Worm (Caenorhabditis elegans): ENCODE measurements around the gene hpo-34.

Gene hpo-34

DNA sequence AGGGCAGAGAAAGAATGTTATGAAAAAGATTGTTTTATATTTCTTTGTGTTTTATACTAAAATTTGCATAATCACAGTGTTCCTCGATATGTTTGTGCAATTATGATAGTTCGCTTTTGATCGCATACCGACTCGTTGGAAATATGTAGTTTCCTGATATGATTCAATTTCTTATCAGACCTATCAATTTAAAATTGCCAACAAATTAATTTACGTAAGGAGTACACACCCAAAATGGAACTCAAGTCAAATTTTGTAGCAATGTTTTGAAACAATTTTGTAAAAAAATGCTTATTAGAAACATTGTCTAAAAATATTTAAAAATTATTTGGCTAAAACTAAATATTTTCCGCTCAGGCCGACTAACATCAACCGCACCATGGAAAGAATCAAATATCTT lies 18.3 kb downstream of the hpo-34 start:
- no peak for TF ChIP-seq rcor-1 (GFP tag; IDR thresholded peaks at IDR 0.05)
- TF ChIP-seq unc-130 (GFP tag; optimal IDR thresholded peaks at IDR 0.05) = no peak
- TF ChIP-seq sptf-2 (GFP tag; optimal IDR thresholded peaks at IDR 0.05) = no peak
- no peak for TF ChIP-seq zfh-2 (GFP tag; conservative IDR thresholded peaks at IDR 0.05)
- TF ChIP-seq Y79H2A.3 (GFP tag; conservative IDR thresholded peaks at IDR 0.05) = no peak
- no peak for TF ChIP-seq F10E7.11 (tag; optimal IDR thresholded peaks at IDR 0.05)
- peak in 1 of 2 experiments; percentile 21 for TF ChIP-seq let-607 (tag; optimal IDR thresholded peaks at IDR 0.05)
- no peak for TF ChIP-seq B0261.1 (tag; optimal IDR thresholded peaks at IDR 0.05)
- peak; percentile 47 for TF ChIP-seq nhr-80 (tag; optimal IDR thresholded peaks at IDR 0.05)
- TF ChIP-seq him-1 (tag; optimal IDR thresholded peaks at IDR 0.05) = no peak
- TF ChIP-seq dox-1 (GFP tag; IDR thresholded peaks at IDR 0.05) = no peak

DNA sequence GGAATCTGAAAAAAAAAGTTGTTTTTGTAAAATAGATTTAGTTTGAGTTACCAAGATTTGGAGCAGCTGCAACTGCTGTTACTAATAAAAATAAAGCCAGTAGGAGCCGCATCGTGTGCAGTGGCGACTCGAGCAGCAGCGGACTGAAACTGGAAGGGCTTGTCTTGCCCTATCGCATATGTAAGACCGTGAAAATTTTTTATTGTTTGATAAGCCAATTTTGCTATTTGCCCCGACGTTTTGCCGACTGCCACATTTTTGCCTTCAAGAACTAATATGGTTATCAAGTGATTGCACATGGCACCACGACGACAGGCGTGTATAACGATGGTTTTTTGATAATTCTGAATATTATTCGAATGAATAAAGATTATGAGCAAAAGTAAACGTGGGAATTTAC lies 19.1 kb downstream of the hpo-34 start, which contains the start of gene T25C12.3:
Gene T25C12.3 (minus strand): TSS at position 262 of the 400 bp plus-strand sequence.
- TF ChIP-seq nhr-80 (tag; optimal IDR thresholded peaks at IDR 0.05) (peak; percentile 85), dox-1 (GFP tag; IDR thresholded peaks at IDR 0.05) (0 out of 2 replicates have a peak, but pooled peaks have one; percentile 28), Y79H2A.3 (GFP tag; conservative IDR thresholded peaks at IDR 0.05) (no peak)

DNA sequence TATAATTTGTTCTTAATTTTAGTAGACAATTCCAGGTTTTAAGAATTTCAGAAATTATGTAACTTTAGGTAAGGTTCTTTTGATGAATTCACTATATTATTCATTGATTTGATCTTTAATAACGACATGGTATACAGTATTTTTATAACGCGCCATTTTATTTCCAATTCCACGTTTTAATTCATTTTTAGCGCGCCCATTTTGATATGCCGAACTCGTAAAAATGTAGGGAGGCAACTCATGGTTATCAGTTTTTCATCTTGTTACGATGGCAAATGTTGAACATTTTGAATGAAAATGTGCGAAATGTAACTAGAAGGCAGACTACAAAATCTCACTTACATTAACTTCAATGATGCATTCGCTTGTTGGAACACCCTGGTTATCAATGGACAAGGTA lies 20.0 kb downstream of the hpo-34 start:
- no peak for TF ChIP-seq cebp-1 (GFP tag; IDR thresholded peaks at IDR 0.05)
- no peak for TF ChIP-seq cebp-1 (tag; optimal IDR thresholded peaks at IDR 0.05)
- peak; percentile 24 for TF ChIP-seq nhr-80 (tag; optimal IDR thresholded peaks at IDR 0.05)
- TF ChIP-seq nhr-179 (tag; optimal IDR thresholded peaks at IDR 0.05) = no peak
- no peak for TF ChIP-seq snpc-3.4 (tag; optimal IDR thresholded peaks at IDR 0.05)

DNA sequence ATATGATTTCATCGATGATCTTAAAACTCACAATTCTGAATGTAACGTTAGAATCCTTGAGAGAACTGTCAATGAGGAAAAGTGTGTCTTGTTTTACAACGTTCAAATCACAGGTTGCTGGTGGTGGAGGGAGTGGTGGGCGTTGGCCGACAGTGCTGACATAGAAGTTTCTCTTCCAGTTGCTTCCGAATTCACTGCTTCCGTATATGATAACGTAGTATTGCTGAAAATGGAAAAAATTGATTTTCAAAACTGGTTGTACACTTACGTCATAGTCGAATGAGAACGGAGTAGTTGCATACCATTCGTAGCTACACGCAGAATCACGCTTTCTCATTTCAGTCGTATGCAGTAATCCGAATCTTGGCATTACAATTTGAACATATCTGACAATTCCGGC lies 27.0 kb downstream of the hpo-34 start:
- TF ChIP-seq rpc-1 (optimal IDR thresholded peaks at IDR 0.05) = no peak
- no peak for TF ChIP-seq rpc-1 (tag; optimal IDR thresholded peaks at IDR 0.05)
- no peak for TF ChIP-seq rec-8 (tag; optimal IDR thresholded peaks at IDR 0.05)
- TF ChIP-seq lin-35 (GFP tag; optimal IDR thresholded peaks at IDR 0.05) = no peak
- no peak for TF ChIP-seq ztf-22 (GFP tag; optimal IDR thresholded peaks at IDR 0.05)
- no peak for TF ChIP-seq hlh-12 (tag; optimal IDR thresholded peaks at IDR 0.05)

DNA sequence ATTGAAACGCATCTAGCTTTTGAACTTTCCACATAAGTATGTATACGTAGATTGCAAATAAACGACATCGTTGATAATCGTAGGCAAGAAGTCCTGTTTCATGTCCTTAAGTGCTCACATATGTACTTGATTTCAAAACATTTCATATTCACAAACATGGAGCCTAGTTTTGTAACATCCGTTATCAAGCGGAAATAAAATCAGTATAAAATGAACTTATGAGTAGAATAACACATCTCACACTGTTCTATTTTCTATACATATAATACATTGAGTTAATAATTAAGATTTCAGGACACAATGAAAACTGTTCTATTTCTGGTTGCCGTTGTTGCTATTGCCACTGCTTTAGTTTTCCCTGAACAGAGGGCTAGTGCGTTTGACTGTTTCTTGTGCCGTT lies 29.0 kb downstream of the hpo-34 start, which contains the start of gene spp-21:
Gene spp-21 (plus strand): TSS at position 301 of the 400 bp plus-strand sequence.
- no peak for TF ChIP-seq hlh-26 (GFP tag; conservative IDR thresholded peaks at IDR 0.05)
- TF ChIP-seq F22D6.2 (tag; optimal IDR thresholded peaks at IDR 0.05) = no peak
- no peak for TF ChIP-seq ztf-22 (GFP tag; optimal IDR thresholded peaks at IDR 0.05)
- TF ChIP-seq dpl-1 (GFP tag; optimal IDR thresholded peaks at IDR 0.05) = no peak
- TF ChIP-seq xnd-1 (tag; optimal IDR thresholded peaks at IDR 0.05) = no peak
- no peak for TF ChIP-seq ekl-4 (GFP tag; IDR thresholded peaks at IDR 0.05)
- TF ChIP-seq F52B5.7 (tag; optimal IDR thresholded peaks at IDR 0.05) = no peak
- TF ChIP-seq lin-26 (GFP tag; IDR thresholded peaks at IDR 0.05) = no peak
- no peak for TF ChIP-seq athp-1 (tag; optimal IDR thresholded peaks at IDR 0.05)
- no peak for TF ChIP-seq dox-1 (GFP tag; IDR thresholded peaks at IDR 0.05)
- no peak for TF ChIP-seq madf-10 (tag; optimal IDR thresholded peaks at IDR 0.05)
- TF ChIP-seq sptf-2 (GFP tag; optimal IDR thresholded peaks at IDR 0.05) = no peak
- no peak for TF ChIP-seq let-607 (tag; optimal IDR thresholded peaks at IDR 0.05)
- no peak for TF ChIP-seq K11D2.4 (GFP tag; IDR thresholded peaks at IDR 0.05)
- TF ChIP-seq F57A8.1 (GFP tag; optimal IDR thresholded peaks at IDR 0.05) = no peak
- no peak for TF ChIP-seq zim-3 (tag; optimal IDR thresholded peaks at IDR 0.05)
- no peak for TF ChIP-seq aptf-3 (GFP tag; IDR thresholded peaks at IDR 0.05)
- no peak for TF ChIP-seq nfyb-1 (GFP tag; IDR thresholded peaks at IDR 0.05)
- no peak for TF ChIP-seq F37B4.10 (GFP tag; IDR thresholded peaks at IDR 0.05)
- TF ChIP-seq hrde-1 (tag; optimal IDR thresholded peaks at IDR 0.05; ENCODE audit: borderline replicate concordance) = no peak

All from whole organism, young adult.